Fruit fly (Drosophila melanogaster): ENCODE results near the gene CG14153.

The CG14153 gene

DNA sequence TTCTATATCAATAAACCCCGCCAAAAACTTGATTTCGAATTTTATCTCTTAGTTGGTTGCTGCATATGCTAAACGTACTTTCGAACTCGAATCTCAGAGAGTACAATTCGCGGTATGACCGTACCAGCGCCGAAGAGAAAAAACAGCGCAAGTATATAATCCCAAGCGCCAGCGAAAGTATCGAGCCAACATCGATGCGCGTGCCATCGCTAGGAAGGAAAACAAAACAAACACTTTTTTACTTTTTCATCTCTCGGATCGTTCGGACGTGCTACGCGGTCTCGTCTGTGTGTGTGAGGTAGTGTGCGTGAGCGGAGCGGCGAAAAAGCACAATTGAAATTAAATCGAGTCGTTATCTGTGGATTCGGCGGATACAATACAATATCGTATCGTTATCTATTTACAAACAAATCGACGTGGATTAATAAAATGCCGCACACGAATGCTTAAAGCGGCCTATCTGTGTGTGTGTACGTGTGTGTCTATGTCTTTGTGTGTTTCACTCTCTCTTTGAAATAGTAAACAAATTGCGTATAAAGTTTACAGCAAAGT, 21.3 kb downstream of the CG14153 start, which contains the start of gene simj:
Gene simj, plus strand, starts transcription at position 229 of the 552 bp plus-strand sequence.
- TF ChIP-seq psq (optimal IDR thresholded peaks at IDR 0.05) (no peak), ttk (optimal IDR thresholded peaks at IDR 0.05) (no peak), Myc (optimal IDR thresholded peaks at IDR 0.05) (no peak), h (optimal IDR thresholded peaks at IDR 0.05) (no peak), insv (optimal IDR thresholded peaks at IDR 0.05) (no peak), Sin3A (optimal IDR thresholded peaks at IDR 0.05) (no peak)

dm6 chr3L:10665433-10666150, 22.3 kb downstream of the CG14153 start:
- TF ChIP-seq h (optimal IDR thresholded peaks at IDR 0.05) (no peak), Myc (optimal IDR thresholded peaks at IDR 0.05) (no peak), Sin3A (optimal IDR thresholded peaks at IDR 0.05) (no peak), insv (optimal IDR thresholded peaks at IDR 0.05) (no peak), ttk (optimal IDR thresholded peaks at IDR 0.05) (no peak), psq (optimal IDR thresholded peaks at IDR 0.05) (no peak)

dm6 chr3L:10666511-10667003, 23.2 kb downstream of the CG14153 start:
- TF ChIP-seq insv (optimal IDR thresholded peaks at IDR 0.05) = no peak
- no peak for TF ChIP-seq h (optimal IDR thresholded peaks at IDR 0.05)
- TF ChIP-seq psq (optimal IDR thresholded peaks at IDR 0.05) = no peak
- TF ChIP-seq Myc (optimal IDR thresholded peaks at IDR 0.05) = no peak
- TF ChIP-seq Sin3A (optimal IDR thresholded peaks at IDR 0.05) = no peak
- no peak for TF ChIP-seq ttk (optimal IDR thresholded peaks at IDR 0.05)

DNA sequence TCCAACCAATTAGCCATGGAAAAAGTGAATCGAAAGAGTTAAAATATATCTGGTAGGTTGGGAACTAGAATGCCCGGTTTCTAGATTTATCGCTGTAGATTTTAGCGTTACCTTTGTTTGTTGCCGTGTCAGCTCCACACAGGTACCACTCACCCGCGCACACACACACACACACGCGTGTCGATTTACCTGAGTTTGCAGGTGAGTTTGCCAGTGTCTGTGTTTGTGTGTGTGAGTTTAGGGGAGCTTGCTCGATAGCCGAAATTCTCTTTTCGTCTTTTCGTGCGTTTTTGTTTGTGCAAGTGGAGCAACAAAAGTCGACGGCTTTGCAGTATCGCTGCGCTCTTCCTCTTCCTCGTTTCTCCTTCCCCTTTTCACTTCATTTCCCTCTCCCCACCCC, 24.0 kb downstream of the CG14153 start:
- TF ChIP-seq psq (optimal IDR thresholded peaks at IDR 0.05) (no peak), h (optimal IDR thresholded peaks at IDR 0.05) (no peak), insv (optimal IDR thresholded peaks at IDR 0.05) (no peak), Sin3A (optimal IDR thresholded peaks at IDR 0.05) (no peak), ttk (optimal IDR thresholded peaks at IDR 0.05) (no peak), Myc (optimal IDR thresholded peaks at IDR 0.05) (no peak)

DNA sequence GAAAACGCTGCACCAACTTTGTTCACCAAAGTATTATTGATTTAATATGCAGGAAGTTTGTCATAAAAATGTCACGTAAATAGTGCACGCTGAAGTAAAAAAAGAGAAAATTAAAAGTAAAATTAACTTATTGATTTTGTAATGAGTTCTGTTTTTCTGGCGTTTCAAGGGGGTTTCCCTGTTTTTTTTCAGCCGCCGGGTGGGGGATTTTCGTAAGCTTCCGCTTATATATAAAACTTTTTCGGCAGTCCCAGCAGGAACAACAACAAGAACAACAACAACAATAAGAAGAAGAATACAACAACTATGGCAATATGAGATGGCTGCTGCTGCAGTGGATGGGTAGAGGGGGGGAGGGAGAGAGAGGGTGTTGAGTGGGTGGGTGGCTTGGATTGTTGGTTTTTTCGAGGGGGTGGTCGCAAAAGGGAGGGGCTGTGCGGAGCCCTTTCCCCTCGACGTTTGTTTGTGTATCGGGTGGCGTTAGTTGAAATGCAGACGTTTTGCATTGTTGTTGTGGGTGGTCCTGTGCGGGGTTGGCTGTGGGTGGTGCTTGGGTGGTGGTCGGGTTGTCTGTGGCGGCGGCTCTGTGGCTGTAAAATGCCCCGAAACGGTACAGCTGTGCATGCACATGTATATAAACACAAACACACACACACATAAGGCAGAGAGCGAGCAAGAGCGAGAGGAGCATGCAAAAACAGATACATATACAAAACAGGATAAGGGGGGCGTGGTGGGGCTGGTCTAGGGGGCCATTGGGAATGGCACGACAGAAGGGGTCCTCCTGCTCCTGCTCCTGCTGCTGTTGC, 26.5 kb downstream of the CG14153 start:
- TF ChIP-seq Myc (optimal IDR thresholded peaks at IDR 0.05) (no peak), h (optimal IDR thresholded peaks at IDR 0.05) (no peak), Sin3A (optimal IDR thresholded peaks at IDR 0.05) (no peak), insv (optimal IDR thresholded peaks at IDR 0.05) (no peak), ttk (optimal IDR thresholded peaks at IDR 0.05) (no peak), psq (optimal IDR thresholded peaks at IDR 0.05) (no peak)

dm6 chr3L:10672540-10672939, 29.2 kb downstream of the CG14153 start:
- TF ChIP-seq Myc (optimal IDR thresholded peaks at IDR 0.05) = no peak
- TF ChIP-seq psq (optimal IDR thresholded peaks at IDR 0.05) = no peak
- no peak for TF ChIP-seq h (optimal IDR thresholded peaks at IDR 0.05)
- no peak for TF ChIP-seq Sin3A (optimal IDR thresholded peaks at IDR 0.05)
- no peak for TF ChIP-seq insv (optimal IDR thresholded peaks at IDR 0.05)
- no peak for TF ChIP-seq ttk (optimal IDR thresholded peaks at IDR 0.05)

DNA sequence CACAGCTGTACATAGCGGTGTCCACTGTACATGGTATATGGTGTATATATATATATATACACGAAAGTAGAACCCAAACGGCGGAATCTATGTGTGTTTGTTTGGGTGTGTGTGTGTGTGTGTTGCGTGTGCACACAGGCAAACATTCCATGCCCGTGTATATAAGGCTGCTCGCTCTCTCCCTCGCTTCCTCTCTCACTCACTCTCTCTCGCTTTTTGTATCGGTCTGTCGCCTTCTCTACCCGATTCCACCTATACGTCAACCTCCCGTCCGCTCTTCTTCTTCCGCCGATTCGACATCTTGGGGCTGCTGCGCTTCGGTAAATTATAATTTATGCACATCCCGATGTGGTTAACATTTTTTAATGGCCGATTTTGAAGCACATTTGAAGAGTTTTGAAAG, 30.8 kb downstream of the CG14153 start:
- TF ChIP-seq h (optimal IDR thresholded peaks at IDR 0.05) = no peak
- no peak for TF ChIP-seq Sin3A (optimal IDR thresholded peaks at IDR 0.05)
- TF ChIP-seq Myc (optimal IDR thresholded peaks at IDR 0.05) = no peak
- no peak for TF ChIP-seq insv (optimal IDR thresholded peaks at IDR 0.05)
- TF ChIP-seq ttk (optimal IDR thresholded peaks at IDR 0.05) = no peak
- no peak for TF ChIP-seq psq (optimal IDR thresholded peaks at IDR 0.05)

DNA sequence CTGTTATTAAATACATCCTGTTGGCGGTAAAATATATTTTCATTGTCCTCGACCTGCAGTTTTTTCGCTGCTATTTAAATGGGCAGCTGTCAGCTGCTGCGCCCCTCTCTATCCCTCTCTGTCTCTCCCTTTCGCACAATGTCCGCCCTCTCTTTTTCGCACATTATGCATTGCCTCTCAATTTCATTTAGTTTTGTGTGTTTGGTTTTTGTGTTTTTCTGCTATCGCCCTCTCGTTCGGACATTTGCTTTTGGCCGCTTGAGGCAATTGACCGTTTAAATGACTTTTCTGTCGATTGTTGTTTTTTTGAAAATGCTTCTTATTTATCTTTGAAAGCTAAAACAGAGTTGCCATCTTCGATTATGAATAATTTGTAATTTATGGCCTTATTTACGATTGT, 31.6 kb downstream of the CG14153 start:
- TF ChIP-seq ttk (optimal IDR thresholded peaks at IDR 0.05) = no peak
- TF ChIP-seq Sin3A (optimal IDR thresholded peaks at IDR 0.05) = no peak
- TF ChIP-seq Myc (optimal IDR thresholded peaks at IDR 0.05) = no peak
- TF ChIP-seq psq (optimal IDR thresholded peaks at IDR 0.05) = no peak
- TF ChIP-seq insv (optimal IDR thresholded peaks at IDR 0.05) = no peak
- no peak for TF ChIP-seq h (optimal IDR thresholded peaks at IDR 0.05)

DNA sequence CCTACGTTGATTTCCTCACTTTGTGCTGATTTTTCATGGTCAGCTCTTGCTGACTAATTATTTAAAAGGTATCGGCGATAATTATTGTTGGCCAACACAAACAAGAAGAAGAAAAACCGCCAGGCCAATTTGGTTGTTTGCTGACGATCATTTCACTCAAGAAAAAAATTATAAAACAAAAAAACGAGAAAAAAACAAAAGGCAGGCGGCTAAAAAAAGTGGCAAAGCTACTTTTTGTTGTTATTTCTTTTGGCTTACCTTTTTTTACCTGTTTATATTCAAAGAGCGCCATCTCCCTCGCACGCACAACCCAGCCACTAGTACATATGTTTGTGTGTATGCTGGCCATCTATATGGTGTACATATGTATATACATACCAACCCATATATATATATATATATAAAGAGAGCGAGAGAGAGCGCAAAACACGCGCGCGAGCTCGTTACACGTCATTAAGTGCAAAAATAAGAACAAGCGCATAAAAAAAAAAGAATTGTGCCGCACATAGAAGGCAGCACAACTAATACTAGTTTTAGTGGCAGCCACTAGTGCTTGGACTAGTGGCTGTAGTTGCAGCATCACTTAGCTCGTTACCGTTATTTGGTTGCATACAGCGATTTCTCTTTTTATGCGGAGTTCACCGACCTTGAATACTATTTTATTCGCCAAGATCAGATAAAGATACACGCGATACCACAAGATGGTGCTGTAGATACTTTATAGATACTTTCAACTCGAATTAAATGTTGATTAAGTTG, 32.5 kb downstream of the CG14153 start:
- no peak for TF ChIP-seq Myc (optimal IDR thresholded peaks at IDR 0.05)
- TF ChIP-seq ttk (optimal IDR thresholded peaks at IDR 0.05) = no peak

dm6 chr3L:10677816-10678215, 34.5 kb downstream of the CG14153 start:
- TF ChIP-seq Sin3A (optimal IDR thresholded peaks at IDR 0.05) (no peak), psq (optimal IDR thresholded peaks at IDR 0.05) (no peak), h (optimal IDR thresholded peaks at IDR 0.05) (no peak), Myc (optimal IDR thresholded peaks at IDR 0.05) (no peak), ttk (optimal IDR thresholded peaks at IDR 0.05) (no peak), insv (optimal IDR thresholded peaks at IDR 0.05) (no peak)

dm6 chr3L:10678545-10679067, 35.3 kb downstream of the CG14153 start:
- TF ChIP-seq insv (optimal IDR thresholded peaks at IDR 0.05) (no peak), psq (optimal IDR thresholded peaks at IDR 0.05) (no peak), Sin3A (optimal IDR thresholded peaks at IDR 0.05) (no peak), h (optimal IDR thresholded peaks at IDR 0.05) (no peak), Myc (optimal IDR thresholded peaks at IDR 0.05) (no peak), ttk (optimal IDR thresholded peaks at IDR 0.05) (no peak)
